Fruit fly (Drosophila melanogaster): ENCODE measurements around the gene CG10903.
A peak's percentile ranks its signal among the peaks of the same experiment; 100 is the strongest.

The CG10903 gene

dm6 chr3R:7993506-7993905, 36.7 kb upstream of the CG10903 start:
- TF ChIP-seq bab1 (GFP tag; optimal IDR thresholded peaks at IDR 0.05) (no peak), CG12768 (GFP tag; optimal IDR thresholded peaks at IDR 0.05) (peak; percentile 13)

dm6 chr3R:7994629-7995028, 35.6 kb upstream of the CG10903 start:
- TF ChIP-seq tj (GFP tag; optimal IDR thresholded peaks at IDR 0.05) (peak; percentile 97), CG7045 (GFP tag; optimal IDR thresholded peaks at IDR 0.05) (no peak)

- TF ChIP-seq ovo (GFP tag; optimal IDR thresholded peaks at IDR 0.05) = no peak
- no peak for TF ChIP-seq CG5204 (GFP tag; optimal IDR thresholded peaks at IDR 0.05)
- peak; percentile 38 for TF ChIP-seq bab1 (GFP tag; optimal IDR thresholded peaks at IDR 0.05)
- no peak for TF ChIP-seq CG7101 (tag; optimal IDR thresholded peaks at IDR 0.05)
- no peak for TF ChIP-seq Crg-1 (GFP tag; optimal IDR thresholded peaks at IDR 0.05)
- peak; percentile 61 for TF ChIP-seq tj (GFP tag; optimal IDR thresholded peaks at IDR 0.05)
- TF ChIP-seq CG1620 (GFP tag; optimal IDR thresholded peaks at IDR 0.05) = peak; percentile 9
- no peak for TF ChIP-seq CG12768 (GFP tag; optimal IDR thresholded peaks at IDR 0.05)
Observed at dm6 chr3R:7995722-7996121, 34.5 kb upstream of the CG10903 start, which contains the start of gene Elovl7. Gene Elovl7, minus strand, starts transcription at chr3R:7995852.

dm6 chr3R:7998778-7999177, 31.4 kb upstream of the CG10903 start:
- TF ChIP-seq CG7101 (tag; optimal IDR thresholded peaks at IDR 0.05) (no peak), Clk (GFP tag; optimal IDR thresholded peaks at IDR 0.05) (no peak), ovo (GFP tag; optimal IDR thresholded peaks at IDR 0.05) (no peak), CG7045 (GFP tag; optimal IDR thresholded peaks at IDR 0.05) (no peak), cnc (optimal IDR thresholded peaks at IDR 0.05) (no peak), cic (GFP tag; optimal IDR thresholded peaks at IDR 0.05) (no peak), kay (GFP tag; ENCODE audit: borderline replicate concordance) (no peak), CG14711 (tag; optimal IDR thresholded peaks at IDR 0.05) (no peak), toe (GFP tag; optimal IDR thresholded peaks at IDR 0.05) (no peak), CG5204 (GFP tag; optimal IDR thresholded peaks at IDR 0.05) (no peak), CG33017 (tag; optimal IDR thresholded peaks at IDR 0.05) (no peak), pad (GFP tag; optimal IDR thresholded peaks at IDR 0.05) (no peak), Hr96 (GFP tag; optimal IDR thresholded peaks at IDR 0.05) (no peak), CG1620 (GFP tag; optimal IDR thresholded peaks at IDR 0.05) (no peak), Crg-1 (GFP tag; optimal IDR thresholded peaks at IDR 0.05) (no peak), bab1 (GFP tag; optimal IDR thresholded peaks at IDR 0.05) (no peak), CG12768 (GFP tag; optimal IDR thresholded peaks at IDR 0.05) (no peak), tj (GFP tag; optimal IDR thresholded peaks at IDR 0.05) (no peak), CG11617 (GFP tag; optimal IDR thresholded peaks at IDR 0.05) (no peak)

dm6 chr3R:7999530-8000116, 30.6 kb upstream of the CG10903 start, which contains the start of gene PIG-H:
Gene PIG-H, plus strand, starts transcription at chr3R:7999832.
- peak; percentile 8 for TF ChIP-seq toe (GFP tag; optimal IDR thresholded peaks at IDR 0.05)
- no peak for TF ChIP-seq CG7101 (tag; optimal IDR thresholded peaks at IDR 0.05)
- TF ChIP-seq ovo (GFP tag; optimal IDR thresholded peaks at IDR 0.05) = no peak
- TF ChIP-seq Crg-1 (GFP tag; optimal IDR thresholded peaks at IDR 0.05) = no peak
- no peak for TF ChIP-seq pad (GFP tag; optimal IDR thresholded peaks at IDR 0.05)
- TF ChIP-seq CG5204 (GFP tag; optimal IDR thresholded peaks at IDR 0.05) = peak; percentile 11
- TF ChIP-seq tj (GFP tag; optimal IDR thresholded peaks at IDR 0.05) = no peak
- TF ChIP-seq cic (GFP tag; optimal IDR thresholded peaks at IDR 0.05) = no peak
- TF ChIP-seq kay (GFP tag; ENCODE audit: borderline replicate concordance) = peak; percentile 22
- peak; percentile 23 for TF ChIP-seq CG14711 (tag; optimal IDR thresholded peaks at IDR 0.05)
- TF ChIP-seq CG12768 (GFP tag; optimal IDR thresholded peaks at IDR 0.05) = peak; percentile 5
- TF ChIP-seq bab1 (GFP tag; optimal IDR thresholded peaks at IDR 0.05) = no peak

- TF ChIP-seq CG7045 (GFP tag; optimal IDR thresholded peaks at IDR 0.05) (peak; percentile 96), pad (GFP tag; optimal IDR thresholded peaks at IDR 0.05) (peak; percentile 90), CG7101 (tag; optimal IDR thresholded peaks at IDR 0.05) (peak; percentile 97), cic (GFP tag; optimal IDR thresholded peaks at IDR 0.05) (peak; percentile 82), tj (GFP tag; optimal IDR thresholded peaks at IDR 0.05) (peak; percentile 74), Mnt (GFP tag; optimal IDR thresholded peaks at IDR 0.05) (peak; percentile 88), CG5204 (GFP tag; optimal IDR thresholded peaks at IDR 0.05) (peak; percentile 92), ovo (GFP tag; optimal IDR thresholded peaks at IDR 0.05) (peak; percentile 93), Crg-1 (GFP tag; optimal IDR thresholded peaks at IDR 0.05) (peak; percentile 97), bab1 (GFP tag; optimal IDR thresholded peaks at IDR 0.05) (peak; percentile 90), Clk (GFP tag; optimal IDR thresholded peaks at IDR 0.05) (peak; percentile 80), kay (GFP tag; ENCODE audit: borderline replicate concordance) (peak; percentile 91), CG33017 (tag; optimal IDR thresholded peaks at IDR 0.05) (peak; percentile 95), Hr96 (GFP tag; optimal IDR thresholded peaks at IDR 0.05) (no peak), CG11617 (GFP tag; optimal IDR thresholded peaks at IDR 0.05) (peak; percentile 94), cnc (optimal IDR thresholded peaks at IDR 0.05) (no peak), CG14711 (tag; optimal IDR thresholded peaks at IDR 0.05) (peak; percentile 90), CG12768 (GFP tag; optimal IDR thresholded peaks at IDR 0.05) (peak; percentile 98), CG1620 (GFP tag; optimal IDR thresholded peaks at IDR 0.05) (peak; percentile 93), toe (GFP tag; optimal IDR thresholded peaks at IDR 0.05) (peak; percentile 88)
Observed at dm6 chr3R:8001074-8001669, 29.0 kb upstream of the CG10903 start, which contains the start of the genes Kmn2 and CG2698. Gene Kmn2, minus strand, starts transcription at chr3R:8001309. Gene CG2698, plus strand, starts transcription at chr3R:8001562.

All from whole organism, adult.